Worm (Caenorhabditis elegans): Measurements from ENCODE around the gene C35D10.1.

DNA sequence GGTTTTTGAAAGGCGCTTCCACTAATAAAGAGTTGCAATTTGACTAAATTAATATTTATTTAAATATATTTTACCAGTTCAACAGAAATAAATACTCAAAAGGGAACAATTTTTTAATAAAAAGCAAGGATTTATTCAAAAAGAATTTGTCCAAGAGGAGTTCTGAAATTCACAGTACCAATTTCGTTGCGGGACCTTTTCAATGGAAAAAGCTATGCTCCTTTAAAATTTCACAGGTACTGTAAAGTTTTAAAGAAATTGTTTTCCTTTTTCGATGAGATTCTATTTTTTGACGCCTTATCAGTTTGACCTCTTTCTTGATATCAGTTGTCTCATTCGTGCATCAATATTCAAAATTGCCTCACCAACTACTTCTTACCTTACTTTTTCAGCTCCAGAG, 20.7 kb downstream of the C35D10.1 start, which contains the start of gene tag-340:
- TF ChIP-seq ztf-11 (tag; optimal IDR thresholded peaks at IDR 0.05) = no peak
- TF ChIP-seq nhr-11 (tag; optimal IDR thresholded peaks at IDR 0.05) = no peak
- no peak for TF ChIP-seq jun-1 (tag; optimal IDR thresholded peaks at IDR 0.05)
